Fruit fly (Drosophila melanogaster): ENCODE measurements around the gene CG14316.

DNA sequence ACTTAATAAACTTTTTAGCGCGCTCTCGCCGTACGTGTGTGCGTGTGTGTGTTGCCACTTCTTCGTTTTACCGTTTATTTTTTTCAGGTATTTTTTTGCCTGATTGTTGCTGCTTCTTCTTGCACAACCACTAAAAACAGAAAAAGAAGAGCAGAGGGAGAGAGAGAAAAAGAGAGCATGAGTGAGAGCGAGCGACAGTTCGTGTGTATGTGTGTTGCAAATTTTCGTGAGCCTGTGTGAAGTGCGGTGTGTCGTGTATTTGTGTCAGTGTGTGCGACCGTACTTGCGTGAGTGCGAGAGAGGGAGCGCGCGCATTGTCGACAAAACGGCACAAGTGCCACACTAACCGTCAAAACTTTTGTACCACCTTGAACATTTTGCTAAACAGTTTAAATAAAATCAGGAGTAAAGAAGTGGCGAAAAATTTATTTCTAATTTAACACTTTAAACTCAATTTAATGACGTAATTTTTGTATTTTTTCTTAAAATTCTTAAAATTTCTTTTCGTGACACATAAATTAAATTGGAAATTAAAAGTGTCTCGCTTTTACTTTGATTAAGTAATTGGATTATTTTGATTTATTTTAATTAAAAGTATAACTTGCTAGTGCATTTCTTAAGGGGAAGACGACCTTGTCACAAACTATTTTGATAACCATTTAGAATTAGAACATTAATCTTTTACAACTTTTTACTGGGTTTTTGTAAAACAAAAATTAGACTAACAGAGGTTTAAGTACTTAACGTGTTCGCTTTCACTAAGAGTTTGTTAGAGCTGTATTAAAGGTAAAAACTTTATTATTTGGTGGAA, 45.3 kb downstream of the CG14316 start:
- TF ChIP-seq gl (tag; optimal IDR thresholded peaks at IDR 0.05) (peak; percentile 97), CG12605 (GFP tag; IDR thresholded peaks at IDR 0.05) (no peak), CG34367 (tag; optimal IDR thresholded peaks at IDR 0.05) (peak; percentile 82), Pif1B (GFP tag; optimal IDR thresholded peaks at IDR 0.05) (peak; percentile 86), CG8159 (tag; optimal IDR thresholded peaks at IDR 0.05) (peak; percentile 60), rn (GFP tag; IDR thresholded peaks at IDR 0.05) (no peak), CG8301 (tag; optimal IDR thresholded peaks at IDR 0.05) (peak; percentile 71), CG17806 (tag; optimal IDR thresholded peaks at IDR 0.05) (peak; percentile 70), CG15710 (tag; optimal IDR thresholded peaks at IDR 0.05) (peak; percentile 72), Ets98B (GFP tag; IDR thresholded peaks at IDR 0.05) (no peak), CG9948 (tag; optimal IDR thresholded peaks at IDR 0.05) (peak; percentile 42), CG4496 (GFP tag; IDR thresholded peaks at IDR 0.05) (no peak), D1 (tag; optimal IDR thresholded peaks at IDR 0.05) (peak; percentile 68), CG13204 (GFP tag; optimal IDR thresholded peaks at IDR 0.05) (peak; percentile 95)

All from whole organism, pupa.